Worm (Caenorhabditis elegans) whole organism, early embryonic: ENCODE measurements around the gene vrk-1.
"Not testable (repeated sequence)": the region's sequence is repeated elsewhere in the genome, so short reads cannot be mapped to it uniquely, and the experiment has no call there.

Source experiments
- B0310.2 ChIP-seq: sonication (generic microtip); optimal IDR thresholded peaks from 2 replicates; lab custom pipeline; 2016; ENCODE audit warnings: mild to moderate bottlenecking, missing genetic modification characterization, missing compliant biosample characterization
- F13C5.2 ChIP-seq: sonication (generic microtip); optimal IDR thresholded peaks from 2 replicates; lab custom pipeline; 2017; ENCODE audit warnings: mild to moderate bottlenecking, missing genetic modification characterization, inconsistent platforms, missing compliant biosample characterization
- aly-1 ChIP-seq: sonication (generic microtip); optimal IDR thresholded peaks from 2 replicates; lab custom pipeline; 2016; ENCODE audit warnings: missing genetic modification characterization, missing compliant biosample characterization
- ama-1 ChIP-seq: fragments of 150-350 bp; optimal IDR thresholded peaks from 2 replicates; lab custom pipeline; 2014
- ceh-13 ChIP-seq: fragments of 200-800 bp; sonication (Bioruptor generic); optimal IDR thresholded peaks from 2 replicates; lab custom pipeline; 2018; ENCODE audit warnings: mild to moderate bottlenecking, missing genetic modification characterization, missing compliant biosample characterization
- ceh-36 ChIP-seq: sonication (generic microtip); optimal IDR thresholded peaks from 2 replicates; lab custom pipeline; 2016; ENCODE audit warnings: missing genetic modification characterization, inconsistent platforms, missing compliant biosample characterization
- ets-7 ChIP-seq: sonication (generic microtip); optimal IDR thresholded peaks from 2 replicates; lab custom pipeline; 2016; ENCODE audit warnings: missing genotype, missing genetic modification characterization, missing compliant biosample characterization
- flt-1 ChIP-seq: fragments of 200-800 bp; sonication (Bioruptor generic); IDR thresholded peaks from 2 replicates; pipeline ENCODE4 v1.3.6; 2022; ENCODE audit warnings: missing genetic modification characterization, missing compliant biosample characterization
- hmbx-1 ChIP-seq: sonication (generic microtip); optimal IDR thresholded peaks from 2 replicates; lab custom pipeline; 2016; ENCODE audit warnings: mild to moderate bottlenecking, missing genetic modification characterization, missing compliant biosample characterization
- hmg-4 ChIP-seq: fragments of 200-800 bp; sonication (Bioruptor generic); optimal IDR thresholded peaks from 2 replicates; lab custom pipeline; 2018; ENCODE audit warnings: mild to moderate bottlenecking, missing genetic modification characterization, missing compliant biosample characterization
- hnd-1 ChIP-seq: sonication (generic microtip); optimal IDR thresholded peaks from 2 replicates; lab custom pipeline; 2016; ENCODE audit warnings: missing genetic modification characterization, missing compliant biosample characterization
- pes-1 ChIP-seq: fragments of 200-800 bp; sonication (Bioruptor generic); IDR thresholded peaks from 2 replicates; pipeline ENCODE4 v1.3.6; 2022; ENCODE audit warnings: missing genetic modification reagents, missing genetic modification characterization, missing compliant biosample characterization
- scrt-1 ChIP-seq: fragments of 200-800 bp; sonication (Bioruptor generic); IDR thresholded peaks from 2 replicates; pipeline ENCODE4 v1.3.6; 2022; ENCODE audit warnings: missing genetic modification characterization, missing compliant biosample characterization
- sea-1 ChIP-seq: fragments of 200-800 bp; sonication (Bioruptor generic); conservative IDR thresholded peaks from 2 replicates; pipeline ENCODE4 v1.3.6; 2022; ENCODE audit warnings: missing genetic modification characterization, missing compliant biosample characterization
- tbx-11 ChIP-seq: fragments of 200-800 bp; sonication (Bioruptor generic); IDR thresholded peaks from 2 replicates; pipeline ENCODE4 v1.3.6; 2022; ENCODE audit warnings: missing genetic modification characterization, missing compliant biosample characterization
- tbx-37 ChIP-seq: fragments of 200-800 bp; sonication (Bioruptor generic); conservative IDR thresholded peaks from 2 replicates; pipeline ENCODE4 v1.3.6; 2022; ENCODE audit warnings: missing genetic modification reagents, missing genetic modification characterization, missing compliant biosample characterization
- tra-4 ChIP-seq: sonication (generic microtip); optimal IDR thresholded peaks from 2 replicates; lab custom pipeline; 2017; ENCODE audit warnings: missing genetic modification characterization, missing compliant biosample characterization

vrk-1 gene

DNA sequence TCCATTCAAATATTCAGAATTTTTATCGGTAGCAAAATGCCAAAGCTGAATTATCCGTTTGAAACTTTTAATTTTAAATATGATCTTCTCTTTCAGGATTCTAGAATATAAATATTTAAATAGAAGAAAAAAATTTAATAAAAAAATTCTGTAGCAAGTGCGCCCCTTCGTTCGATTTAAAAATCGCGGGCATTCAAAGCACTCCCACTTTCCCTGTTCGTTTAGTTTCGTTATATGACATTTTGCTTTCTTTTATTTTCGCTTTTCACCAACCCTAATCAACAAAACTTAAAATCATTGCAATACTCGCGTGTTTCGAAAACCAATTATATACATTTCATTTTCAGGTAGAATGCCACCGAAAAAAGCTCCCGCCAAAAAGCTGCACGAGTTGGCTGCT lies at the start of gene vrk-1:
TSS of gene vrk-1 (plus strand) at position 348 of the 400 bp plus-strand sequence.
- TF ChIP-seq F13C5.2 (no peak), pes-1 (GFP tag; lab: Robert Waterston, UW) (no peak), tbx-11 (GFP tag; lab: Robert Waterston, UW) (no peak), ama-1 (no peak), hmbx-1 (tag; lab: Kevin White, UChicago) (no peak), tra-4 (tag; lab: Kevin White, UChicago) (no peak)

DNA sequence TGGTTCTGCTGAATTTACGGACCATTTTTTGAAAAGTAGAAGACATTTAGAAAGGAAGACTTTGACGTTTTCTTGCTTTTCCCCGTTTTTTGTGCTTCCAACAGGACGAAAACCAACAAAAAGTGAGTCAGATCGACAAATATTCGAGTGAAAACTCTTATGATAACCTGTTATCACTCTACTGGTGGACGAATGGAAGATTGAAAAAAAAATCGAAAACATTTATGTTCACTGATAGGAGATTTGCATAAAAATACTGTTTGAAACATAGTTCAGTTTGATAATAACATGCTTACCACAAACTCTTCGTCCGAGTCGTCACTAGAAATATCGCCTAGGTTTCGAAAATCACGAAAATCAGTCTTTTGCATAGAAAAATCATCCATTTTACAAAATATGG lies 49.4 kb upstream of the vrk-1 start:
- TF ChIP-seq ama-1: no peak
- TF ChIP-seq tra-4 (tag; lab: Kevin White, UChicago): no peak
- no peak for TF ChIP-seq sea-1
- TF ChIP-seq tbx-37: no peak
- no peak for TF ChIP-seq aly-1 (tag; lab: Kevin White, UChicago)
- no peak for TF ChIP-seq hnd-1 (tag; lab: Kevin White, UChicago)
- no peak for TF ChIP-seq hmg-4 (GFP tag; lab: Kevin White, UChicago)
- no peak for TF ChIP-seq F13C5.2
- TF ChIP-seq ets-7 (tag; lab: Kevin White, UChicago): no peak
- TF ChIP-seq pes-1 (GFP tag; lab: Robert Waterston, UW): no peak
- no peak for TF ChIP-seq B0310.2 (tag; lab: Kevin White, UChicago)
- TF ChIP-seq flt-1 (GFP tag; lab: Robert Waterston, UW): no peak

DNA sequence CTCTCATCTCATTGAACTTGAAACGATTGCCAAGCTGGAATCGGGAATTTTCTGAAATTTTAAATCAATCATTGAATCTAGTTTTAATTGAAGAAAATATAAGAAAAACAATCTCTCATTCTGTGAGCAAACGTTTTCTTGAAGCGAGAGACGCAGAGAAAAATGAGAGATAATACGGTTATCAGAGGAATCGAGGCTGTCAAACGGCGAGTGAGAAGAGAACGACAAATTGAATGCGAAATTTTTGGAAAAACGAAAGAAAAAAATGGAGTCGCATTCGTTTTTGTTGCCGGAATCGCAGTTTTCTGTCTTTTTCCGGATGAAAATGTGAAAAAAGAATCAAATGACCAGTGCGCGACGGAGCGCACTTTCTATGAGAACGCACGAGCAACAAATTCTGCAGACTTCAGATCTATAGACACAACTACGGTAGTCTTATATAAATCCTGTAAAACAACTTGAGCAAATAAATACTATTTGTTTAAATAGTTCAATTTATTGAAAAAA lies 48.1 kb upstream of the vrk-1 start, which contains the start of gene tex-2:
TSS of gene tex-2 (minus strand) at position 51 of the 507 bp plus-strand sequence.
- TF ChIP-seq ama-1 (no peak), hnd-1 (tag; lab: Kevin White, UChicago) (no peak), pes-1 (GFP tag; lab: Robert Waterston, UW) (no peak), aly-1 (tag; lab: Kevin White, UChicago) (no peak), sea-1 (no peak), B0310.2 (tag; lab: Kevin White, UChicago) (no peak), ceh-13 (GFP tag; lab: Kevin White, UChicago) (no peak), scrt-1 (GFP tag; lab: Robert Waterston, UW) (no peak), ets-7 (tag; lab: Kevin White, UChicago) (no peak), flt-1 (GFP tag; lab: Robert Waterston, UW) (no peak), ceh-36 (no peak), hmg-4 (GFP tag; lab: Kevin White, UChicago) (no peak), tbx-37 (no peak), F13C5.2 (no peak), hmbx-1 (tag; lab: Kevin White, UChicago) (no peak), tbx-11 (GFP tag; lab: Robert Waterston, UW) (no peak), tra-4 (tag; lab: Kevin White, UChicago) (no peak)

DNA sequence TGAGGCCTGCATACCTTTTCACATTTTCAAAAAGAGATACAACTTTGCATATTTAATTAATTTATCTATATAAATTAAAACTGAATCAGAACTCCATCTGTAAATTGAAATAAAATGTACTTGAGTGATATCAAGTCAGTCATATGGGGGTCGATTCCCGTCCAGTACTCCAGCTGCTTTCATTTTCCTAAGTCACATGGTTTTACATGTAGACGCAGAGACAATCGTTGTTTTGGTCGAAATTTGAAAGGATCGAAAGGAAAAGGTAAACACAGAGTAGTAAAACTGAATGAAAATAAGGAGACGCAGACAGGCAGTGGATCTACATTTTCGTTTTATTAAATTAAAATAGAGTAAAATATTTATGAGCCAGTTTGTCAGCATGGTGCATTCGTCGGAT lies 47.6 kb upstream of the vrk-1 start:
- TF ChIP-seq tra-4 (tag; lab: Kevin White, UChicago) (no peak), scrt-1 (GFP tag; lab: Robert Waterston, UW) (no peak), hmg-4 (GFP tag; lab: Kevin White, UChicago) (no peak), hmbx-1 (tag; lab: Kevin White, UChicago) (no peak), F13C5.2 (no peak), pes-1 (GFP tag; lab: Robert Waterston, UW) (no peak)

DNA sequence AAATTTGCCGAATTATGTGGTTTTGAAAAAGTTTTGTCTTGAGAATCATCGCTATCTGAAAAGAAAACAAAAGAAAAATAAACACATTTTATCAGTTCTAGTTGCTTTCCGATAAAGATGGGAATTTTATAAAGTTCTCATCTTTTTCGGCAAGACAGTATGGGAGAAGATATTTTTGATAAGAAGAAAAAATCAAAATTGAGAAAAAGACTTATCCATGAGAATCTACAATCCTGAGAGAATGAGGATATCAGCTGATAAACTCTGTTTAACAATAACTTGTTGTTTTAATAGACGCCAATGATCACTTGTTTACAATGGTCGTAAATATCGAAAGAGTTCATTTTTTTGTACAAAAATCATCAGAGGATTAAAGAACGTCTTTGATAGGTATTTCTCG lies 45.7 kb upstream of the vrk-1 start, which contains the start of gene F55C12.6:
TSS of gene F55C12.6 (minus strand) at position 101 of the 400 bp plus-strand sequence.
- no peak for TF ChIP-seq flt-1 (GFP tag; lab: Robert Waterston, UW)
- TF ChIP-seq tbx-37: no peak
- no peak for TF ChIP-seq aly-1 (tag; lab: Kevin White, UChicago)
- TF ChIP-seq pes-1 (GFP tag; lab: Robert Waterston, UW): no peak
- TF ChIP-seq hmbx-1 (tag; lab: Kevin White, UChicago): no peak
- TF ChIP-seq hnd-1 (tag; lab: Kevin White, UChicago): no peak
- TF ChIP-seq B0310.2 (tag; lab: Kevin White, UChicago): no peak
- no peak for TF ChIP-seq sea-1
- TF ChIP-seq F13C5.2: no peak

DNA sequence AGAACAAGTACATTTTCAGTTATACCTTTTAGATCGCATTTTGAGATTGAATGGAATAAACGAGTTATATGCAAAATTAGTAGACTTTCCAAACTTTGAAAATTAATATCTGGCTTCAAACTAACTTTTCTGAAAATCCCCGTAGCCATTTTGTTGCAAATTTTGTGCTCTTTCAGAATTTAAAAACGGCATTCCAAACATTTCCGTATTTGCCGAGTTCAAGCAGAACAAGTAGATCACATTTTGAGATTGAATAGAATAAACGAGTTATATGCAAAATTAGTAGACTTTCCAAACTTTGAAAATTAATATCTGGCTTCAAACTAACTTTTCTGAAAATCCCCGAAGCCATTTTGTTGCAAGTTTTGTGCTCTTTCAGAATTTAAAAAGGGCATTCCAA lies 45.3 kb upstream of the vrk-1 start, which contains the start of gene F55C12.2:
TSS of gene F55C12.2 (plus strand) at position 301 of the 400 bp plus-strand sequence.
- TF ChIP-seq tbx-11 (GFP tag; lab: Robert Waterston, UW); hmbx-1 (tag; lab: Kevin White, UChicago); hnd-1 (tag; lab: Kevin White, UChicago): not testable (repeated sequence)

DNA sequence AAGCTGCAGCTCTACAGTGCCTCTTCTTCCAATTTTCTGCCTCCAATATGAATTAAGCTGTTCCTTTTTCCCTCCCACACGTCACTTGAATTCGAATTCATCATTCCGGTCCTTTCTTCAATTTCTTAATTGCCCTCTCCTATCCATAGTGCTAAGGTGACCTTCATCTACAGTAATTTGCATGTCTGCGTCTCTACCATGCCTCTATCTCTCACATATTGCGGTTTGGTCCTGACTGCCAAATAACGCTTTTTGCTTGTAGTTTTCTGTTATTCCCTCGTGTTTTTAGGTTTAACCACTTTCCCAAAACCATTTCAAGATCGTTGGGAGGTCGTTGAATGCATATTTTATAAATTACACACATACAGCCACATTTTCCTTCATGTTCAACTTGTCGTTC lies 41.1 kb upstream of the vrk-1 start:
- TF ChIP-seq tbx-11 (GFP tag; lab: Robert Waterston, UW) (no peak), tbx-37 (no peak), scrt-1 (GFP tag; lab: Robert Waterston, UW) (no peak), hnd-1 (tag; lab: Kevin White, UChicago) (no peak), aly-1 (tag; lab: Kevin White, UChicago) (no peak), ceh-13 (GFP tag; lab: Kevin White, UChicago) (no peak), ceh-36 (no peak), hmbx-1 (tag; lab: Kevin White, UChicago) (no peak), hmg-4 (GFP tag; lab: Kevin White, UChicago) (no peak), flt-1 (GFP tag; lab: Robert Waterston, UW) (no peak), ets-7 (tag; lab: Kevin White, UChicago) (no peak), F13C5.2 (no peak), B0310.2 (tag; lab: Kevin White, UChicago) (no peak), pes-1 (GFP tag; lab: Robert Waterston, UW) (no peak), sea-1 (no peak), tra-4 (tag; lab: Kevin White, UChicago) (no peak), ama-1 (no peak)

DNA sequence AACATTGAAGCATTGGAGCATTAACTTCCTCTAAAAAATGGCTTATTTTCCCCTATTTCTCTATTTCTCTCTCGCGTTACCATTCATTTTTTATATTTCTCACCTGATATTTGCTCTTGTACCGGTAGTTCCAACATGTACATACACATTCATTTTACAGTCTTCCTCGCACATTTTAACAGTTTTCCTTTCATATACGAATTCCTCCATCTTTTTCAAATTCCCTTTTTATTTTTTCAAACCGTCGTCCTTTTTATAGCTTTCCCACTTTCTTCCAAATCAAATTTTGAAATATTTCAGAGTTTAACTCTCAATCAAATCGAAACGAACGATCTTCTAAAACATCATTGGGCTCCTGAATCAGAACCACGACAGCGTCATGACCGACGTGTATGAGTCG lies 37.5 kb upstream of the vrk-1 start, which contains the start of gene rfip-1:
TSS of gene rfip-1 (plus strand) at position 301 of the 400 bp plus-strand sequence.
- no peak for TF ChIP-seq hmbx-1 (tag; lab: Kevin White, UChicago)
- TF ChIP-seq ceh-13 (GFP tag; lab: Kevin White, UChicago): no peak
- no peak for TF ChIP-seq hmg-4 (GFP tag; lab: Kevin White, UChicago)
- TF ChIP-seq tbx-37: no peak
- TF ChIP-seq flt-1 (GFP tag; lab: Robert Waterston, UW): no peak
- TF ChIP-seq aly-1 (tag; lab: Kevin White, UChicago): no peak
- no peak for TF ChIP-seq B0310.2 (tag; lab: Kevin White, UChicago)
- no peak for TF ChIP-seq tra-4 (tag; lab: Kevin White, UChicago)
- TF ChIP-seq scrt-1 (GFP tag; lab: Robert Waterston, UW): no peak
- no peak for TF ChIP-seq ceh-36
- TF ChIP-seq tbx-11 (GFP tag; lab: Robert Waterston, UW): no peak
- TF ChIP-seq ama-1: no peak
- no peak for TF ChIP-seq pes-1 (GFP tag; lab: Robert Waterston, UW)
